Worm (Caenorhabditis elegans) whole organism, L3 larva: ENCODE data around the gene Y17D7C.6.

Experiments used
- aly-2 ChIP-seq: fragments of 150-350 bp; optimal IDR thresholded peaks from 2 replicates; lab custom pipeline; 2014; ENCODE audit warnings: missing biosample characterization, missing genetic modification characterization
- ama-1 ChIP-seq: fragments of 150-350 bp; optimal IDR thresholded peaks from 2 replicates; lab custom pipeline; 2018
- elt-3 ChIP-seq, 3 experiments: fragments of 150-350 bp in 1 of 3; sonication (generic microtip) in 2 of 3; optimal IDR thresholded peaks; 2 replicates in 2 of 3; 4 replicates in 1 of 3; lab custom pipeline; 2014 to 2017; ENCODE audit warnings: missing biosample characterization in 3 of 3, missing genetic modification characterization in 3 of 3
- hmg-11 ChIP-seq: sonication (generic microtip); optimal IDR thresholded peaks from 2 replicates; lab custom pipeline; 2016; ENCODE audit warnings: missing genetic modification characterization, missing compliant biosample characterization
- jun-1 ChIP-seq: fragments of 150-350 bp; optimal IDR thresholded peaks from 2 replicates; lab custom pipeline; 2014; ENCODE audit warnings: missing biosample characterization, missing genetic modification reagents, missing genetic modification characterization
- lin-15B ChIP-seq: fragments of 150-350 bp; optimal IDR thresholded peaks from 2 replicates; lab custom pipeline; 2014; ENCODE audit warnings: missing biosample characterization, missing genetic modification characterization
- mdl-1 ChIP-seq: fragments of 150-350 bp; optimal IDR thresholded peaks from 2 replicates; lab custom pipeline; 2014; ENCODE audit warnings: missing biosample characterization, missing genetic modification characterization
- nhr-11 ChIP-seq: fragments of 150-350 bp; optimal IDR thresholded peaks from 2 replicates; lab custom pipeline; 2014; ENCODE audit warnings: missing biosample characterization, missing genetic modification characterization
- nhr-77 ChIP-seq: fragments of 150-350 bp; optimal IDR thresholded peaks from 2 replicates; lab custom pipeline; 2014; ENCODE audit warnings: missing biosample characterization, missing genetic modification characterization
- pqm-1 ChIP-seq: fragments of 150-350 bp; optimal IDR thresholded peaks from 2 replicates; lab custom pipeline; 2017; ENCODE audit warnings: missing biosample characterization, missing genetic modification characterization, inconsistent platforms
- snpc-4 ChIP-seq: fragments of 150-350 bp; optimal IDR thresholded peaks from 2 replicates; lab custom pipeline; 2014; ENCODE audit warnings: missing biosample characterization, missing genetic modification characterization

- no peak for TF ChIP-seq snpc-4
- no peak for TF ChIP-seq nhr-77 (tag; lab: Kevin White, UChicago)
- TF ChIP-seq aly-2 = no peak
- TF ChIP-seq mdl-1 (tag; lab: Kevin White, UChicago) = no peak
- no peak for TF ChIP-seq lin-15B (tag; lab: Kevin White, UChicago)
- no peak for TF ChIP-seq elt-3 (tag; optimal IDR thresholded peaks at IDR 0.05; lab: Kevin White, UChicago)
- no peak for TF ChIP-seq ama-1 (lab: Kevin White, UChicago)
- no peak for TF ChIP-seq pqm-1 (tag; lab: Kevin White, UChicago)
- no peak for TF ChIP-seq jun-1 (tag; lab: Kevin White, UChicago)
- TF ChIP-seq hmg-11 = no peak
- TF ChIP-seq nhr-11 (tag; lab: Kevin White, UChicago) = no peak
These were observed 25.1 kb upstream of the Y17D7C.6 start, which contains the start of gene Y69H2.17 for ce11 chrV:18684455-18684987.
